Worm (Caenorhabditis elegans): Measurements from ENCODE around the gene scd-1.

The scd-1 gene

ce11 chrX:12513415-12513814 lies 12.2 kb downstream of the scd-1 start:
- TF ChIP-seq ctbp-1 (GFP tag; IDR thresholded peaks at IDR 0.05) = 0 out of 2 replicates have a peak, but pooled peaks have one; percentile 23
- peak; percentile 18 for TF ChIP-seq aha-1 (tag)
- TF ChIP-seq duxl-1 (tag; optimal IDR thresholded peaks at IDR 0.05; ENCODE audit: poor library complexity) = no peak
- TF ChIP-seq lsy-2 (tag; optimal IDR thresholded peaks at IDR 0.05) = peak in 1 of 2 experiments; percentile 9

- TF ChIP-seq F10B5.3 (tag; optimal IDR thresholded peaks at IDR 0.05) = no peak
- no peak for TF ChIP-seq dpl-1 (GFP tag; optimal IDR thresholded peaks at IDR 0.05)
- peak; percentile 55 for TF ChIP-seq aha-1 (tag)
- no peak for TF ChIP-seq mdl-1 (tag; optimal IDR thresholded peaks at IDR 0.05)
Measured at ce11 chrX:12512472-12513137, 13.0 kb downstream of the scd-1 start.

- TF ChIP-seq F26F4.8 (GFP tag; conservative IDR thresholded peaks at IDR 0.05) = no peak
- no peak for TF ChIP-seq madf-5 (GFP tag; IDR thresholded peaks at IDR 0.05)
- TF ChIP-seq aha-1 (tag) = peak; percentile 93
- peak; percentile 0 for TF ChIP-seq nhr-25 (tag; optimal IDR thresholded peaks at IDR 0.05; ENCODE audit: borderline replicate concordance, insufficient read depth)
- TF ChIP-seq lsy-2 (tag; optimal IDR thresholded peaks at IDR 0.05) = no peak
- peak in 1 of 2 experiments; percentile 90 for TF ChIP-seq unc-62 (GFP tag; optimal IDR thresholded peaks at IDR 0.05 in 1 of 2)
- no peak for TF ChIP-seq unc-62 (tag; optimal IDR thresholded peaks at IDR 0.05)
- TF ChIP-seq mep-1 (tag; optimal IDR thresholded peaks at IDR 0.05) = peak; percentile 10
- TF ChIP-seq lin-29 (GFP tag; IDR thresholded peaks at IDR 0.05) = no peak
- TF ChIP-seq hmg-1.1 (GFP tag; IDR thresholded peaks at IDR 0.05) = no peak
- TF ChIP-seq hif-1 (tag; optimal IDR thresholded peaks at IDR 0.05) = peak in 1 of 2 experiments; percentile 48
Measured at ce11 chrX:12511384-12512007, 14.1 kb downstream of the scd-1 start.

ce11 chrX:12510148-12510785 lies 15.3 kb downstream of the scd-1 start:
- TF ChIP-seq ctbp-1 (GFP tag; IDR thresholded peaks at IDR 0.05) = peak; percentile 42; the same call in 1 of the 2 replicates
- no peak for TF ChIP-seq ama-1 (optimal IDR thresholded peaks at IDR 0.05)
- TF ChIP-seq mep-1 (tag; optimal IDR thresholded peaks at IDR 0.05) = peak; percentile 82
- TF ChIP-seq Y105C5A.15 (GFP tag; IDR thresholded peaks at IDR 0.05) = no peak
- no peak for TF ChIP-seq ceh-32 (tag; optimal IDR thresholded peaks at IDR 0.05; ENCODE audit: poor library complexity)
- TF ChIP-seq set-16 (GFP tag; IDR thresholded peaks at IDR 0.05) = peak; percentile 14; the same call in 1 of the 2 replicates
- TF ChIP-seq jun-1 (tag; optimal IDR thresholded peaks at IDR 0.05) = peak; percentile 17
- TF ChIP-seq ceh-20 (GFP tag; IDR thresholded peaks at IDR 0.05) = peak; percentile 69
- no peak for TF ChIP-seq F26F4.8 (GFP tag; conservative IDR thresholded peaks at IDR 0.05)
- TF ChIP-seq rbr-2 (tag; optimal IDR thresholded peaks at IDR 0.05) = peak; percentile 57
- peak; percentile 98 for TF ChIP-seq aha-1 (tag)
- no peak for TF ChIP-seq cey-2 (tag; optimal IDR thresholded peaks at IDR 0.05; ENCODE audit: borderline replicate concordance, insufficient read depth)
- TF ChIP-seq lin-38 (GFP tag; IDR thresholded peaks at IDR 0.05) = no peak
- peak; percentile 3 for TF ChIP-seq nhr-77 (tag; optimal IDR thresholded peaks at IDR 0.05)
- peak; percentile 33 for TF ChIP-seq mxl-3 (GFP tag; optimal IDR thresholded peaks at IDR 0.05)
- TF ChIP-seq mdl-1 (tag; optimal IDR thresholded peaks at IDR 0.05) = peak in 1 of 2 experiments; percentile 51
- TF ChIP-seq lin-39 (tag; optimal IDR thresholded peaks at IDR 0.05) = no peak
- TF ChIP-seq pha-4 (GFP tag; IDR thresholded peaks at IDR 0.05) = 0 out of 2 replicates have a peak, but pooled peaks have one; percentile 10
- no peak for TF ChIP-seq pha-4 (tag; optimal IDR thresholded peaks at IDR 0.05)
- TF ChIP-seq dmd-6 (GFP tag; IDR thresholded peaks at IDR 0.05) = peak; percentile 25
- TF ChIP-seq mes-2 (tag; optimal IDR thresholded peaks at IDR 0.05; ENCODE audit: poor library complexity, severe bottlenecking) = peak; percentile 38
- TF ChIP-seq unc-62 (GFP tag; optimal IDR thresholded peaks at IDR 0.05 in 1 of 2) = peak in 1 of 2 experiments; percentile 75
- no peak for TF ChIP-seq unc-62 (tag; optimal IDR thresholded peaks at IDR 0.05)
- TF ChIP-seq hif-1 (tag; optimal IDR thresholded peaks at IDR 0.05) = peak in 1 of 2 experiments; percentile 47
- peak in 1 of 2 experiments; percentile 58 for TF ChIP-seq daf-16 (GFP tag; optimal IDR thresholded peaks at IDR 0.05)
- TF ChIP-seq daf-16 (tag; optimal IDR thresholded peaks at IDR 0.05) = no peak
- TF ChIP-seq nhr-28 (tag; optimal IDR thresholded peaks at IDR 0.05) = peak; percentile 44
- peak; percentile 59 for TF ChIP-seq F37D6.2 (tag; optimal IDR thresholded peaks at IDR 0.05)
- peak; percentile 24 for TF ChIP-seq dve-1 (tag; optimal IDR thresholded peaks at IDR 0.05; ENCODE audit: insufficient read depth)
- peak; percentile 42 for TF ChIP-seq hlh-30 (tag; optimal IDR thresholded peaks at IDR 0.05; ENCODE audit: insufficient read depth)
- TF ChIP-seq hlh-11 (tag; optimal IDR thresholded peaks at IDR 0.05) = peak; percentile 75
- no peak for TF ChIP-seq skn-1 (tag; optimal IDR thresholded peaks at IDR 0.05)

Measured in whole organism, L4 larva.